Fruit fly (Drosophila melanogaster) whole organism, wandering third instar larva: ENCODE results near the gene PolrMT.
A peak's percentile ranks its signal among the peaks of the same experiment; 100 is the strongest.

Experiments
- Abd-B ChIP-seq: fragments of >200 bp; optimal IDR thresholded peaks from 2 replicates; lab custom pipeline; 2017; ENCODE audit warnings: missing biosample characterization, missing genetic modification characterization
- CG32264 ChIP-seq: fragments of 200-800 bp; sonication (Bioruptor generic); optimal IDR thresholded peaks from 2 replicates; lab custom pipeline; 2016; ENCODE audit warnings: missing biosample characterization, missing genetic modification characterization
- CrebA ChIP-seq: fragments of 200-800 bp; sonication (Bioruptor generic); optimal IDR thresholded peaks from 2 replicates; lab custom pipeline; 2016; ENCODE audit warnings: missing biosample characterization, mild to moderate bottlenecking, missing genetic modification characterization, borderline replicate concordance
- Dif ChIP-seq: fragments of 200-275, 200-300 bp; sonication (Bioruptor generic); optimal IDR thresholded peaks from 2 replicates; lab custom pipeline; 2018; ENCODE audit warnings: missing biosample characterization, missing genetic modification characterization; ENCODE audit not compliant: partially characterized antibody
- GATAd ChIP-seq: sonication (Bioruptor generic); optimal IDR thresholded peaks from 2 replicates; lab custom pipeline; 2016; ENCODE audit warnings: missing biosample characterization, missing genetic modification characterization
- HLH106 ChIP-seq: fragments of 200-800 bp; optimal IDR thresholded peaks from 3 replicates; lab custom pipeline; 2019; ENCODE audit warnings: missing biosample characterization, mild to moderate bottlenecking, missing genetic modification characterization, moderate library complexity
- Hnf4 ChIP-seq: fragments of 200-800 bp; sonication (Bioruptor generic); optimal IDR thresholded peaks from 2 replicates; lab custom pipeline; 2016; ENCODE audit warnings: missing biosample characterization, mild to moderate bottlenecking, missing genetic modification characterization
- Hr78 ChIP-seq: fragments of >200 bp; optimal IDR thresholded peaks from 2 replicates; lab custom pipeline; 2017; ENCODE audit warnings: missing biosample characterization, missing genetic modification characterization
- Hr83 ChIP-seq: fragments of 200-300 bp; sonication (Bioruptor generic); optimal IDR thresholded peaks from 2 replicates; lab custom pipeline; 2016; ENCODE audit warnings: missing biosample characterization, mild to moderate bottlenecking, missing genetic modification characterization, moderate library complexity; ENCODE audit not compliant: poor library complexity, severe bottlenecking
- Jra ChIP-seq: sonication (Bioruptor generic); optimal IDR thresholded peaks from 2 replicates; lab custom pipeline; 2016; ENCODE audit warnings: missing biosample characterization, missing genetic modification characterization
- Mio ChIP-seq: sonication (Bioruptor generic); optimal IDR thresholded peaks from 2 replicates; lab custom pipeline; 2016; ENCODE audit warnings: missing biosample characterization, missing genetic modification characterization
- Myc ChIP-seq: fragments of >200 bp; optimal IDR thresholded peaks from 2 replicates; lab custom pipeline; 2017
- OdsH ChIP-seq: fragments of 200-800 bp; sonication (Bioruptor generic); optimal IDR thresholded peaks from 2 replicates; lab custom pipeline; 2016; ENCODE audit warnings: missing biosample characterization, mild to moderate bottlenecking, missing genetic modification characterization
- Rel ChIP-seq, 2 experiments: fragments of 200-800 bp; sonication (Bioruptor generic) in 1 of 2; optimal IDR thresholded peaks; 2 replicates in 1 of 2; 3 replicates in 1 of 2; lab custom pipeline; 2016 to 2019; ENCODE audit warnings: mild to moderate bottlenecking in 2 of 2, missing biosample characterization in 2 of 2, missing genetic modification characterization in 2 of 2, moderate library complexity in 1 of 2
- Sp1 ChIP-seq: fragments of 200-800 bp; sonication (Bioruptor generic); optimal IDR thresholded peaks from 3 replicates; lab custom pipeline; 2019; ENCODE audit warnings: missing biosample characterization, mild to moderate bottlenecking, missing genetic modification characterization, moderate library complexity
- Vsx2 ChIP-seq: fragments of 200-300, 225-300 bp; sonication (Bioruptor generic); optimal IDR thresholded peaks from 2 replicates; lab custom pipeline; 2018; ENCODE audit warnings: missing biosample characterization, missing genetic modification characterization; ENCODE audit not compliant: partially characterized antibody
- br ChIP-seq: fragments of 200-800 bp; sonication (Bioruptor generic); optimal IDR thresholded peaks from 2 replicates; lab custom pipeline; 2016; ENCODE audit warnings: missing biosample characterization, missing genetic modification characterization
- dl ChIP-seq, 2 experiments: fragments of 175-275, 200-275 bp in 1 of 2; fragments of 200-275 bp in 1 of 2; sonication (Bioruptor generic); optimal IDR thresholded peaks; lab custom pipeline; 2018; ENCODE audit warnings: mild to moderate bottlenecking in 2 of 2, missing biosample characterization in 2 of 2, missing genetic modification characterization in 2 of 2, moderate library complexity in 2 of 2; ENCODE audit not compliant: partially characterized antibody in 2 of 2, insufficient read depth in 1 of 2
- dmrt93B ChIP-seq: fragments of 200-800 bp; sonication (Bioruptor generic); optimal IDR thresholded peaks from 2 replicates; lab custom pipeline; 2018; ENCODE audit warnings: missing biosample characterization, mild to moderate bottlenecking, missing genetic modification characterization
- dsf ChIP-seq: sonication (Bioruptor generic); optimal IDR thresholded peaks from 2 replicates; lab custom pipeline; 2016; ENCODE audit warnings: missing biosample characterization, missing genetic modification characterization, borderline replicate concordance
- ey ChIP-seq: fragments of 200-800 bp; sonication (Bioruptor generic); optimal IDR thresholded peaks from 2 replicates; lab custom pipeline; 2016; ENCODE audit warnings: missing biosample characterization, missing genetic modification characterization
- foxo ChIP-seq, 2 experiments: fragments of 200-800 bp; sonication (Bioruptor generic); optimal IDR thresholded peaks; 2 replicates in 1 of 2; 3 replicates in 1 of 2; lab custom pipeline; 2016 to 2017; ENCODE audit warnings: missing biosample characterization in 2 of 2, missing genetic modification characterization in 2 of 2
- fru ChIP-seq: fragments of 200-800 bp; sonication (Bioruptor generic); optimal IDR thresholded peaks from 3 replicates; lab custom pipeline; 2016; ENCODE audit warnings: missing biosample characterization, mild to moderate bottlenecking, missing genetic modification characterization
- h ChIP-seq: fragments of 200-800 bp; sonication (Bioruptor generic); optimal IDR thresholded peaks from 3 replicates; lab custom pipeline; 2016; ENCODE audit warnings: missing biosample characterization, mild to moderate bottlenecking, missing genetic modification characterization
- jim ChIP-seq: fragments of 175-275, 200-325 bp; sonication (Bioruptor generic); optimal IDR thresholded peaks from 2 replicates; lab custom pipeline; 2016; ENCODE audit warnings: missing biosample characterization, mild to moderate bottlenecking, missing genetic modification characterization
- lola ChIP-seq: fragments of >200 bp; optimal IDR thresholded peaks from 2 replicates; lab custom pipeline; 2017; ENCODE audit warnings: missing biosample characterization, missing genetic modification characterization
- pan ChIP-seq: fragments of >200 bp; optimal IDR thresholded peaks from 2 replicates; lab custom pipeline; 2017
- psq ChIP-seq: fragments of 200-800 bp; sonication (Bioruptor generic); optimal IDR thresholded peaks from 3 replicates; lab custom pipeline; 2017; ENCODE audit warnings: missing biosample characterization, mild to moderate bottlenecking, missing genetic modification characterization, moderate library complexity
- rgr ChIP-seq: fragments of 200-800 bp; sonication (Bioruptor generic); optimal IDR thresholded peaks from 3 replicates; lab custom pipeline; 2016; ENCODE audit warnings: missing biosample characterization, mild to moderate bottlenecking, missing genetic modification characterization
- sage ChIP-seq: fragments of 200-800 bp; sonication (Bioruptor generic); optimal IDR thresholded peaks from 2 replicates; lab custom pipeline; 2016; ENCODE audit warnings: missing biosample characterization, mild to moderate bottlenecking, missing genetic modification characterization
- sv ChIP-seq: fragments of 200-800 bp; sonication (Bioruptor generic); optimal IDR thresholded peaks from 3 replicates; lab custom pipeline; 2016; ENCODE audit warnings: missing biosample characterization, missing genetic modification characterization
- tai ChIP-seq: sonication (Bioruptor generic); optimal IDR thresholded peaks from 2 replicates; lab custom pipeline; 2016; ENCODE audit warnings: missing biosample characterization, missing genetic modification characterization
- usp ChIP-seq: fragments of >200 bp; optimal IDR thresholded peaks from 2 replicates; lab custom pipeline; 2017; ENCODE audit warnings: missing biosample characterization, missing genetic modification characterization
- woc ChIP-seq: sonication (Bioruptor generic); optimal IDR thresholded peaks from 2 replicates; lab custom pipeline; 2016; ENCODE audit warnings: missing biosample characterization, mild to moderate bottlenecking, missing genetic modification characterization

Gene PolrMT

DNA sequence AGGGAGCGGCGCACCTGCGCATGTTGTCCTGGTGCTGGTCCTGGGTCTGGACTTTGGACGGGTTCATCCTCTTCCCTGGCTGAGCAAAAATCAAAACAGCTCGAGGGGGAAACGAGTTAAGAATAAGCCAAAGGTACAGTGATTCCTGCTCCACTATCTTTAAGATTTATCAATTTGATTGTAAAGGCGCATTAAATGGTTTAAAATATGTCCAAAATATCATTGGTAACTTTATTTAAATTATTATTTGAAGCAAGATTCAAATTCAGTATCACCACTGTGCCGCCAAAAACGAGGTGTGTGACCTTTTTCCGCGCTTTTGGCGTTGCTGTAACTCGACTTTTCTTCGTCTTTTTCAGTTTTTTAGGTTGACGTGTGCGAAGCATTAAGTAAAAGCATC, 38.7 kb downstream of the PolrMT start:
- peak; percentile 6 for TF ChIP-seq woc (GFP tag; lab: Kevin White, UChicago)
- TF ChIP-seq fru (GFP tag; lab: Kevin White, UChicago) = peak; percentile 26
- peak; percentile 8 for TF ChIP-seq br
- TF ChIP-seq Hr78 (GFP tag; lab: Kevin White, UChicago) = no peak
- TF ChIP-seq Hnf4 (GFP tag; lab: Kevin White, UChicago) = peak; percentile 23
- peak; percentile 0 for TF ChIP-seq rgr (GFP tag; lab: Kevin White, UChicago)
- TF ChIP-seq foxo (GFP tag; optimal IDR thresholded peaks at IDR 0.05; lab: Kevin White, UChicago) = peak in 1 of 2 experiments; percentile 7
- no peak for TF ChIP-seq dsf (GFP tag; lab: Kevin White, UChicago)
- TF ChIP-seq psq (GFP tag; lab: Kevin White, UChicago) = peak; percentile 29

DNA sequence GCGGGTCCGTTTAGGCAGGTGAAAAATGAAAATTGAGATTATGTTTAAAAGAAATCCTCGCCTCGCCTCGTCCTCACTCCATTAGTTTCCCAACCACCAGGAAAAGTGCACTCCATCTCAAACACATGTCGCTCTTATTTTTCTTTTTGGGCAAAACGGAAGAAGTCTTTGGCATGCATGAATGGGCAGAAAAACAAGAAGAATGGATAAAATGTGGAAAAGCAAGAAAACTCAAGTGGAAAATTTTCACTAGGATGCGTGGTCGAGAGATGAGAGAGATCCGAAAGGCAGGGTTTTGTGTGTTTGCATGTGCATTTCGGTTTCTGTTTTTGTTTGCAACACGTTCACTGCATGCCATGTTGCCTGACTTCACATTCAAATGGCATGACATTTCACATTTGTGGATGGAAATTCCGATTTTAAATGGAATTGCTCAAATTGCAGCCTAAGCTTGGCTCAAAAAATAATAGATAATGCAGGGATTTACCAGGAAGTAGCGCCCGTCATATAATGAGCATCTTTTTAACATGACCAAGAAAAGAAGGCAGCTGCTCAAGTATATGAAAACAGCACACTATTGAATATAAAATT, 39.6 kb downstream of the PolrMT start:
- no peak for TF ChIP-seq OdsH (GFP tag; lab: Kevin White, UChicago)
- TF ChIP-seq, all 38 proteins: peak for 0

DNA sequence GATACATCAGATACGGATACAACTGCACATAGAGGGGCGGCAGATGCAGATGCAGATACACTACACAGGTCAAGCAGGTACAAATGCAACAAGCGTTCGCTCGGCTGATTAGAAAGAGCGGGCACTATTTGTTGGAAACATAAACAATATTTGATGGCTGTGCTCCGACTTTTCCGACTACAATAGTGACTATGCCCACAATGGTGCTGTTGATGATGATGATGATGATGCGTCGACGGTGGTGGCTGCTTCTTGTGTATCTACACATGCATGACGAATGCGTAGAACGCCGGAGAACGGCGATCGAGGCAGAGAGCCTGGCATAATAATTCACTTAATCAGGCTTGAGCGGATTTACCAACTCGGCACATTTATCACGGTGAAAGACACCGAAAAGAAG, 40.2 kb downstream of the PolrMT start:
- no peak for TF ChIP-seq CrebA (GFP tag; lab: Kevin White, UChicago)
- no peak for TF ChIP-seq Jra (GFP tag; lab: Kevin White, UChicago)
- TF ChIP-seq dsf (GFP tag; lab: Kevin White, UChicago) = no peak
- no peak for TF ChIP-seq Hr78 (GFP tag; lab: Kevin White, UChicago)
- no peak for TF ChIP-seq woc (GFP tag; lab: Kevin White, UChicago)
- no peak for TF ChIP-seq usp (GFP tag; lab: Kevin White, UChicago)
- TF ChIP-seq Rel (GFP tag; optimal IDR thresholded peaks at IDR 0.05; lab: Kevin White, UChicago) = no peak
- TF ChIP-seq Rel (tag; optimal IDR thresholded peaks at IDR 0.05; lab: Kevin White, UChicago) = no peak
- TF ChIP-seq dl (GFP tag; optimal IDR thresholded peaks at IDR 0.05; lab: Kevin White, UChicago; ENCODE audit: insufficient read depth in 1 of 2, partially characterized antibody in 2 of 2) = no peak
- no peak for TF ChIP-seq Myc (lab: Kevin White, UChicago)
- no peak for TF ChIP-seq rgr (GFP tag; lab: Kevin White, UChicago)
- TF ChIP-seq foxo (GFP tag; optimal IDR thresholded peaks at IDR 0.05; lab: Kevin White, UChicago) = no peak
- no peak for TF ChIP-seq Dif (GFP tag; lab: Kevin White, UChicago)
- no peak for TF ChIP-seq sv (GFP tag; lab: Kevin White, UChicago)
- no peak for TF ChIP-seq Vsx2 (GFP tag; lab: Kevin White, UChicago)

DNA sequence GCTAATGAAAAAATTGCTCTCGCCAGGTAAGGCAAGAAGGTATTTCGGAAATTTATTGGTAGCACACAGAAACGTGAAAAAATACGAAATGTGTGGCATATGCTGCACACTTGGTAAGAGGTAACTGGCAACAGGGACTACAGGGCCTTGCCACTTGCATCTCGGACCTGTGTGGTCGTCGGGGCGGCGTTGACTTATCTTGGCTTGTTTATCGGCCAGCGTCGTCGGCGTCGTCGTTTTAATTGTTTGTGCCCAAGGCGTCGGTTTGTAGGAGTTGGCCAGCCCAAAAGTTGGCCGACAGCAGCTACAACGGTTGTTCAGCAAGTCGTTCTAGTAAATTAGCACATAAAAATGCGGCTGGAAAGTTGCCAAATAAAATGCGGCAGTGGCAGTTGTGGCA, 41.8 kb downstream of the PolrMT start:
- TF ChIP-seq woc (GFP tag; lab: Kevin White, UChicago) (no peak), dl (GFP tag; optimal IDR thresholded peaks at IDR 0.05; lab: Kevin White, UChicago; ENCODE audit: insufficient read depth in 1 of 2, partially characterized antibody in 2 of 2) (no peak), Abd-B (GFP tag; lab: Kevin White, UChicago) (no peak), OdsH (GFP tag; lab: Kevin White, UChicago) (no peak), foxo (GFP tag; optimal IDR thresholded peaks at IDR 0.05; lab: Kevin White, UChicago) (no peak), CrebA (GFP tag; lab: Kevin White, UChicago) (no peak), lola (no peak)

DNA sequence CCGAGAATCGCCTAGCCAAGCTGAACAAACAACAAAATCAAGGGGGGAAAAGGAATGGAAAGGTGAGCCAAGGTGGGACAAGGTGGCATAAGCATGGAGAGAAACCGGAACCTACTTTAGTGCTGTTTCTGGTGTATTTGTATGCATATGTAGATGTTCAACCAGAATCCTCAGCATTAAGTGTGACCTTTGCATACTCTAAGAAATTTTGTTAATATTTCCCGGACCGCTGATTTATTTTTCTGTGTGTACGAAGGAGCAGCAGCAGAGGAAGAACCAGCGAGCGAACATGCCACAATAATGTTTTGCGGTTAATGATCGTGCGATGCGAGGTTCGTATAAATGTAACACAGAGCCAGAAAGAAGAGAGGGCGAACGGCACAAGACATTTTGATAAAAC, 43.1 kb downstream of the PolrMT start:
- peak; percentile 70 for TF ChIP-seq Hnf4 (GFP tag; lab: Kevin White, UChicago)
- TF ChIP-seq dmrt93B = peak; percentile 73
- peak; percentile 81 for TF ChIP-seq OdsH (GFP tag; lab: Kevin White, UChicago)
- TF ChIP-seq dsf (GFP tag; lab: Kevin White, UChicago) = no peak
- TF ChIP-seq CrebA (GFP tag; lab: Kevin White, UChicago) = peak; percentile 37
- TF ChIP-seq Dif (GFP tag; lab: Kevin White, UChicago) = no peak
- TF ChIP-seq pan (lab: Kevin White, UChicago) = no peak
- peak; percentile 87 for TF ChIP-seq ey (GFP tag; lab: Kevin White, UChicago)
- TF ChIP-seq Hr83 = peak; percentile 35
- peak; percentile 88 for TF ChIP-seq h (GFP tag; lab: Kevin White, UChicago)
- no peak for TF ChIP-seq lola
- TF ChIP-seq usp (GFP tag; lab: Kevin White, UChicago) = no peak
- peak; percentile 91 for TF ChIP-seq woc (GFP tag; lab: Kevin White, UChicago)
- TF ChIP-seq br = peak; percentile 83
- TF ChIP-seq fru (GFP tag; lab: Kevin White, UChicago) = peak; percentile 82
- peak; percentile 27 for TF ChIP-seq Rel (GFP tag; optimal IDR thresholded peaks at IDR 0.05; lab: Kevin White, UChicago)
- TF ChIP-seq Rel (tag; optimal IDR thresholded peaks at IDR 0.05; lab: Kevin White, UChicago) = peak; percentile 62
- peak; percentile 88 for TF ChIP-seq HLH106 (tag; lab: Kevin White, UChicago)
- TF ChIP-seq jim (GFP tag; lab: Kevin White, UChicago) = no peak
- TF ChIP-seq CG32264 = peak; percentile 46
- no peak for TF ChIP-seq GATAd (GFP tag; lab: Kevin White, UChicago)
- TF ChIP-seq tai (GFP tag; lab: Kevin White, UChicago) = peak; percentile 67
- TF ChIP-seq Hr78 (GFP tag; lab: Kevin White, UChicago) = no peak
- TF ChIP-seq Myc (lab: Kevin White, UChicago) = no peak
- TF ChIP-seq dl (GFP tag; optimal IDR thresholded peaks at IDR 0.05; lab: Kevin White, UChicago; ENCODE audit: insufficient read depth in 1 of 2, partially characterized antibody in 2 of 2) = no peak
- TF ChIP-seq Vsx2 (GFP tag; lab: Kevin White, UChicago) = no peak
- peak; percentile 77 for TF ChIP-seq Sp1
- TF ChIP-seq Mio = no peak
- TF ChIP-seq psq (GFP tag; lab: Kevin White, UChicago) = peak; percentile 71
- TF ChIP-seq foxo (GFP tag; optimal IDR thresholded peaks at IDR 0.05; lab: Kevin White, UChicago) = peak; percentile 13 to 88
- peak; percentile 1 for TF ChIP-seq sage (GFP tag; lab: Kevin White, UChicago)
- TF ChIP-seq rgr (GFP tag; lab: Kevin White, UChicago) = peak; percentile 81
- TF ChIP-seq sv (GFP tag; lab: Kevin White, UChicago) = no peak
